Fruit fly (Drosophila melanogaster) S2 (cell line): ENCODE results near the gene CG3557.

Source experiments
- CG8478 ChIP-seq: fragments of >200 bp; optimal IDR thresholded peaks from 2 replicates; lab custom pipeline; 2018
- CTCF ChIP-seq, 2 experiments: fragments of >200 bp; optimal IDR thresholded peaks; 2 replicates each; lab custom pipeline; 2018

The CG3557 gene

DNA sequence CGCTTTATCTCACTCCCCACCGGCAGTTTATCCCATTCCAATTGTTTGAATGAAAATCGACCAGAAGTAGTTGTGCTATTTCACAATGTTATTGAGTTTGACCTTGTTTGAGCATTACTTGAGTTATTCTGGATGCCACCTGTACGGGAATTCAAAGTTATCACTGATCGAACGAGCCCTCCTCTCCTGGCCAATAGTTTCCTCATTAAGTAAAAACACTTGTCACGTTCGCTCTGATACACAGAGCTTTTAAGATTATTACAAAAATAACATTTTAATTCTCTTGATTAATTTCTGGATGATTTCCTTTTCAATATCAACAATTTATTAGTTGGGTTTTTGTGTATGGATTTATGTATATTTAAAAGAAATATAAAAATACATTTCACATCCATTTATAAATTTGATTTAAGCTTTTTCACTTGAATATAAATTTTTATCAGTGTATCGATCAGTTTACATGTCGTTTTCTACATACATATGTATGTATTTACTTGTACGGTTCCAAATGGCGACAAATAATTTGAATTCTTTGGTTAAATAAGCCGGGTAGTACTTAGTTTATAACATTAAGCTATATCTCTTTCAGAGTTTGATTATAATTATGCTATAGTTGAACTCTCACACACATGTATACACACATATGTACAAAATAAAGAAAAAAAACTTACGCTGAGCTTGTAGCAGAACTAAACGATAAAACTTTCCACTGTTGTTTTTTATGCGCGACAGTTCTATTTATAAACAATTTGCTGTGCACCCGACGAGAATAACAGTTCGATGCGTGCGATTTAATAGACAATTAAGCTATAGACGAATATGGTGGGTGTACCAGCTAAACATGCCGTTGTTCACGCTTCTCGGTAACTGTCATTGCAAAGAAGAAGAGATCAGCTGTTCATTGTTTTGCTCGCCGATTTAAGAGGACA is 11.5 kb downstream of the CG3557 start, which contains the start of the genes CG3609 and CG15390:
Gene CG3609, minus strand, starts transcription at position 810 of the 929 bp plus-strand sequence.
Gene CG15390, plus strand, starts transcription at position 896 of the 929 bp plus-strand sequence.
- peak in 1 of 2 experiments; percentile 3 for TF ChIP-seq CTCF (optimal IDR thresholded peaks at IDR 0.05; lab: Kevin White, UChicago)
- no peak for TF ChIP-seq CG8478

dm6 chr2L:2372112-2372449 is 13.5 kb downstream of the CG3557 start:
- TF ChIP-seq CTCF (optimal IDR thresholded peaks at IDR 0.05; lab: Kevin White, UChicago) (no peak), CG8478 (no peak)

- TF ChIP-seq CTCF (optimal IDR thresholded peaks at IDR 0.05; lab: Kevin White, UChicago): no peak
- TF ChIP-seq CG8478: no peak
These were observed 14.0 kb downstream of the CG3557 start, which contains the start of gene CG3597 for dm6 chr2L:2371406-2372111. Gene CG3597, minus strand, starts transcription at chr2L:2371524.

DNA sequence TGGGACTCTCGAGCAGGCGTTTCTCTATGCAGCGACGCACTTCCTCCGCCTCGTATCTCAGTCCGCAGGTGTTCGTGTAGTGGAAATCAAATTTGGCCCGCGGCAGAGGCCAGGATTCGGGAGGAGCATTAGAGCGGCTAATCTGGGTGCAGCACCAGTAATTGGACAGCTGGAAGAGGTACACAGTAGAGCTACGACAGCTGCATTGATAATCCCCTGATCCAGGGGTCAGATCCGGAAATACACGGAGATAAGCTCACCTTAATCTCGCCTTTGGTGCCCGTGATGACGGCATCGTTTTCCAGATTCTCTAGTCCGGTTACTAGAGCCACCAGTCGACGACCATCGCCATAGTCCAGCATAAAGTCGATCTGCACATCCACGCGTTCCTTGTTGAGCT is 15.2 kb downstream of the CG3557 start:
- TF ChIP-seq CG8478 (no peak), CTCF (optimal IDR thresholded peaks at IDR 0.05; lab: Kevin White, UChicago) (no peak)

DNA sequence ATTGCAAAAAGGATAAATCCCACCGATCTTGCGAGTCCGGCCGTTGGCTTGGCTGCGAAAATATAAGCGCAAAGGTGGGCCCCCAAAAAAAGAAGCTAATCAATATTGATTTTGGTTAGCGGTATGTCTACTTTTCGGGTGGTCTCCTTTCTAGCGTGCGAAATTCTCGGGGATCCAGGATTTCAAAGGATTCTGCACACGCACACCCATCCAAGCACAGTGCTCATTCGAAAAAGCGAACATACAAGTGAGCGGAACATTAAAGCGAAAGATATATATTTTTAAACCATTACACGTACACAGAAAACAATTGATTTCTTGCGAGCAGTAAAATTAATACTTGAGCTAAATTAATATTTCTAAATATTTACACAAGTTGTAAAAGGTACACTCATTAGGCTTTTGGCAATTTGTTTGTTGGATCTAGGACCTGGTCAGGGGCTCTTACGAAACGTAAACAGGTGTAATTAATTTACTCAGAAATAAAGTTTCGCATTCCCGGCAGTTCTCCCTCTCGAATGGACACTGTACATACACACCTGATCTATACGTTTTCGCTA is 19.9 kb downstream of the CG3557 start:
- TF ChIP-seq CG8478: no peak

dm6 chr2L:2365077-2365651 is 20.4 kb downstream of the CG3557 start, which contains the start of the genes Rab5 and Axud1:
Gene Rab5, minus strand, starts transcription at chr2L:2365273.
Gene Axud1, plus strand, starts transcription at chr2L:2365345.
- no peak for TF ChIP-seq CG8478
- peak in 1 of 2 experiments; percentile 2 for TF ChIP-seq CTCF (optimal IDR thresholded peaks at IDR 0.05; lab: Kevin White, UChicago)

dm6 chr2L:2364200-2364754 is 21.3 kb downstream of the CG3557 start:
- no peak for TF ChIP-seq CTCF (optimal IDR thresholded peaks at IDR 0.05; lab: Kevin White, UChicago)
- no peak for TF ChIP-seq CG8478

DNA sequence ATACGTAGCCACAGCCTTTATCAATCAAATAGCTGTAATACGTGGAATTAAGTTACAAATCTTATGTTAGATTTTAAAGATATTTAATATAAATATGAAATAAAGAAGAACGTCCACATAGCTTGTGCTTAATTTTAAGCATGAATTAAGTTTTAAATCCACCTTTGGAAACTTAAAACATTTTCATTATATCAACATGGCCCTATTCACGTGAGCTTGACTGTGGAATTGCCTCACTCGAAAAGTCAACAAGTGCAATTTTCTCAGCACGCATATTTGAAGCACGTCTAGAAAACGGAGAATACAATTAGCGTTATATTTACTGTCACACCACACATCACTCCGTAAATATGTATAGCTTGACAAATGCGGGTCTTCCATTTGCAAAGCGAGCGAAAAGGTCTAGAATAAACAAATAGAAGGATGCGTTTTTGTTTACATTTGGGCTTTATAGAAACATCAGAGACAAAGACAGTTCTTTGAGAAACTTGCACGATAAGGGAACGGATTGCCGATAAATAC is 21.9 kb downstream of the CG3557 start:
- no peak for TF ChIP-seq CG8478
- no peak for TF ChIP-seq CTCF (optimal IDR thresholded peaks at IDR 0.05; lab: Kevin White, UChicago)

DNA sequence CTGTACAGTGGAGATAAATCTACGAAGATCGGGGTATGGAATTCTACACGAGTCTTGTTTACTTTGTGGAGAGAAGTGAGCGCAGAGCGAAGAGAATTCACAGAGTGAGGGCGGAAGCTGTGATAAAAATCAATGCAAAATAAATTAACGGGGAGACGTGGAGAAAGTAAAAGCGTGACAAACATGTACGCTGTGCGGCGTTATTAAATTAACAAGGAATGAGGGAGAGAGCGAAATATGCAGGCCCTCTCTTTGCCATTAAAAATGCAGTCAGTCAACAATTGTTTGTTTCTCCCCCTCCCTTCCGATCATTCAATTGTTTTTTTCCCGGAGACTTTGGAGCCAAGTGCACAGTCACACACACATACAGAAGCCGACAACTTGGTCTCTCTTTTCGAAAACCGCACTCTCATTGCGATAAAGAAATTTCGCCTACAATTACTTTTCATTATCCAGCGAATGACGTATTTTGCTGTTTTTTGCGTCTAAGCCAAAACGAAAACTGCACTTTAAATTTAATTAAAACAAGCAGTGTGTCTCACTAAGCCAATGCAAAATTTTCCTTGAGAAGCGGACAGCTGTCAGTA is 22.7 kb downstream of the CG3557 start:
- TF ChIP-seq CG8478 (no peak), CTCF (optimal IDR thresholded peaks at IDR 0.05; lab: Kevin White, UChicago) (no peak)

DNA sequence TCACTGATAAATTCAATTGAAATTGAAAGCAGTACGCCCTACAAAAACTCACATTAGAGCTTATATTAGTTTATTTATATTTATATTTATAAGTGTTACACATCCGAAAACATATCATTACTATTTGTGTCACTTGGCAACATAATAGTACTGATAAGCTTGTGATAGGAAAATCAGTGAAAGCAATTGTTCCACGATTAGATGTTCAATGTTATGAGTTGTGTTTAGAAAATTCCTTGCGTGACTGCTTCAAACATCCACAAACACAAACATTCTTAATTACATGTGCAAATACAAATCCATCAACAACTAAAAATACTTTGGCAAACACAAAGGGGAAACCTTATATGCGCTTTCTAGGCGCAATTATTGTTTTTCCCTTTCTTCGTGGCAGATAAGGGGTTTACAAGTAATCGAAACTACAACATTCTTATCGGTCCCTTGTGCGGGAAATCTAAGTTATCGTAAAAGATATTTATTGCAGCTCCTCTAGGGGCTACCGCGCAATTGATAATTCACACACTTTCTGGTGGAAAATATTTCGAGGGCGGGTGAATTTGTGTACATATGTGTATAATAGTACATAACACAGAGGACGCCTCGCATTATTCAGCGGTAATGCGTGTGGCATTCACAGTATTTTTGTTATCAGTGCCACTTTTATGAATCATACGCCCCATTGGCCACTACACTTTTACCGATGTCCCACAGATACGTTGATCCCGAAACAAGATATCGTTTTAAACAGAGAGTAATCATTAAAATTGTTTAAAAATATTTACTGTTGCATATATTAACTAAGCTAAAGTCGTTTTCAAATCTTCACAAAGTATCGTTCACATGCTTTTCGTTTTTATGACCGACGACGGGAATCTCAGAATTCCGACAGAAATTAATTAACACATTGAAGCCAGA is 23.4 kb downstream of the CG3557 start:
- TF ChIP-seq CTCF (optimal IDR thresholded peaks at IDR 0.05; lab: Kevin White, UChicago) (no peak), CG8478 (no peak)

DNA sequence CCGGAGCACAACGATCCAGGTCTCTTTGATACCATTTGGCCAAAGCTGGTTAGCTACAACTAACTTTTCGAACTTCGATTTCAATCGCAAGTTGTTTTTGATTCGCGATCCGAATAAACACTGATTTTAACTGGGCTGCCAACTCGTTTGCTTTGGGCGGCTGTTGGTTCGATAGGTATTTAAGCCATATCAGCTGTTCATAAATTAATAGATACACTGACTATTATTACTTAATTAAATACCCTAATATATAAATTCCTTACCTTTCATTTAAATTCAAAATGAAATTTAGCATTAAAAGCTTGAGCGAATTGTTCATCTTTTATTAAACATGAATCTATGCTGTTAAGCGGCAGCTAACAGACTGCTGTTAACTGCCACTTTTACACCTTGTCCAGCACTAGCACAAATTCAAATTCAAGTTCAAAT is 28.4 kb downstream of the CG3557 start, which contains the start of gene CG9967:
Gene CG9967, minus strand, starts transcription at position 129 of the 429 bp plus-strand sequence.
- no peak for TF ChIP-seq CG8478
- TF ChIP-seq CTCF (optimal IDR thresholded peaks at IDR 0.05; lab: Kevin White, UChicago): no peak

dm6 chr2L:2348479-2348878 is 37.1 kb downstream of the CG3557 start:
- no peak for TF ChIP-seq CG8478
- no peak for TF ChIP-seq CTCF (optimal IDR thresholded peaks at IDR 0.05; lab: Kevin White, UChicago)
